Fruit fly (Drosophila melanogaster) whole organism, embryonic: ENCODE measurements around the gene pdm2.

Source experiments
- Aef1 ChIP-seq: fragments of 200-800 bp; sonication (Bioruptor generic); IDR thresholded peaks from 3 replicates; pipeline ENCODE4 v1.3.6; 2022; ENCODE audit warnings: missing biosample characterization, missing genetic modification characterization
- BEAF-32 ChIP-seq: fragments of 200-800 bp; sonication (Bioruptor generic); optimal IDR thresholded peaks from 3 replicates; lab custom pipeline; 2017; ENCODE audit warnings: missing biosample characterization, missing genetic modification characterization, mild to moderate bottlenecking, moderate library complexity, missing genetic modification reagents
- CG10979 ChIP-seq: fragments of 200-800 bp; sonication (Bioruptor generic); optimal IDR thresholded peaks from 2 replicates; lab custom pipeline; 2018; ENCODE audit warnings: missing biosample characterization, mild to moderate bottlenecking, missing genetic modification characterization, moderate library complexity
- CG12942 ChIP-seq: fragments of 200-800 bp; sonication (Bioruptor generic); optimal IDR thresholded peaks from 3 replicates; lab custom pipeline; 2016; ENCODE audit warnings: missing biosample characterization, missing genetic modification characterization
- CG18262 ChIP-seq: fragments of 200-800 bp; optimal IDR thresholded peaks from 3 replicates; lab custom pipeline; 2019; ENCODE audit warnings: missing biosample characterization, mild to moderate bottlenecking, missing genetic modification characterization, moderate library complexity
- CG18764 ChIP-seq: fragments of 200-800 bp; sonication (Bioruptor generic); optimal IDR thresholded peaks from 3 replicates; lab custom pipeline; 2016; ENCODE audit warnings: missing biosample characterization, missing genetic modification characterization
- CG2129 ChIP-seq: fragments of 200-800 bp; sonication (Bioruptor generic); IDR thresholded peaks from 2 replicates; pipeline ENCODE4 v1.3.6; 2022; ENCODE audit warnings: missing biosample characterization, missing genetic modification characterization; ENCODE audit not compliant: partially characterized antibody
- CG31224 ChIP-seq: fragments of 200-800 bp; sonication (Bioruptor generic); IDR thresholded peaks from 2 replicates; pipeline ENCODE4 v1.3.6; 2022; ENCODE audit warnings: missing biosample characterization, missing genetic modification characterization
- CG32532 ChIP-seq: fragments of 200-800 bp; sonication (Bioruptor generic); IDR thresholded peaks from 2 replicates; pipeline ENCODE4 v1.3.6; 2022; ENCODE audit warnings: missing biosample characterization, missing genetic modification characterization
- CG3281 ChIP-seq: fragments of 200-800 bp; sonication (Bioruptor generic); optimal IDR thresholded peaks from 3 replicates; lab custom pipeline; 2017; ENCODE audit warnings: missing biosample characterization, mild to moderate bottlenecking, missing genetic modification characterization
- CG34224 ChIP-seq: fragments of 200-800 bp; sonication (Bioruptor generic); IDR thresholded peaks from 3 replicates; pipeline ENCODE4 v1.3.6; 2022; ENCODE audit warnings: missing biosample characterization, missing genetic modification characterization; ENCODE audit not compliant: partially characterized antibody
- CG34376 ChIP-seq: fragments of 200-800 bp; sonication (Bioruptor generic); optimal IDR thresholded peaks from 2 replicates; lab custom pipeline; 2018; ENCODE audit warnings: missing biosample characterization, mild to moderate bottlenecking, missing genetic modification characterization
- CG3995 ChIP-seq: fragments of 200-800 bp; sonication (Bioruptor generic); optimal IDR thresholded peaks from 3 replicates; lab custom pipeline; 2016; ENCODE audit warnings: missing biosample characterization, missing genetic modification characterization
- CG6854 ChIP-seq: fragments of 200-800 bp; sonication (Bioruptor generic); optimal IDR thresholded peaks from 3 replicates; lab custom pipeline; 2017; ENCODE audit warnings: missing biosample characterization, mild to moderate bottlenecking, missing genetic modification characterization
- CG7271 ChIP-seq: fragments of 200-800 bp; sonication (Bioruptor generic); optimal IDR thresholded peaks from 2 replicates; lab custom pipeline; 2018; ENCODE audit warnings: missing biosample characterization, mild to moderate bottlenecking, missing genetic modification characterization, moderate library complexity
- CG9797 ChIP-seq: fragments of 200-800 bp; sonication (Bioruptor generic); optimal IDR thresholded peaks from 3 replicates; lab custom pipeline; 2018; ENCODE audit warnings: missing biosample characterization, mild to moderate bottlenecking, missing genetic modification characterization
- D ChIP-seq, 2 experiments: fragments of 200-800 bp in 1 of 2; fragments of >200 bp in 1 of 2; sonication (Bioruptor generic) in 1 of 2; optimal IDR thresholded peaks; 2 replicates in 1 of 2; 3 replicates in 1 of 2; lab custom pipeline; 2017; ENCODE audit warnings: mild to moderate bottlenecking in 1 of 2, missing biosample characterization in 1 of 2, missing genetic modification characterization in 1 of 2, missing genetic modification reagents in 1 of 2
- D19B ChIP-seq: fragments of 200-800 bp; sonication (Bioruptor generic); optimal IDR thresholded peaks from 2 replicates; lab custom pipeline; 2017; ENCODE audit warnings: missing biosample characterization, mild to moderate bottlenecking, missing genetic modification characterization
- Dp ChIP-seq: fragments of 200-800 bp; sonication (Bioruptor generic); optimal IDR thresholded peaks from 2 replicates; lab custom pipeline; 2018; ENCODE audit warnings: missing biosample characterization, mild to moderate bottlenecking, missing genetic modification characterization, moderate library complexity
- HLH54F ChIP-seq: fragments of 200-800 bp; sonication (Bioruptor generic); optimal IDR thresholded peaks from 3 replicates; lab custom pipeline; 2016; ENCODE audit warnings: missing biosample characterization, missing genetic modification characterization
- Jarid2 ChIP-seq: fragments of 200-800 bp; sonication (Bioruptor generic); optimal IDR thresholded peaks from 3 replicates; lab custom pipeline; 2017; ENCODE audit warnings: mild to moderate bottlenecking, missing biosample characterization, missing genetic modification reagents, missing genetic modification characterization
- Meics ChIP-seq: fragments of 200-800 bp; sonication (Bioruptor generic); optimal IDR thresholded peaks from 2 replicates; lab custom pipeline; 2017; ENCODE audit warnings: missing biosample characterization, mild to moderate bottlenecking, missing genetic modification characterization
- Nf-YC ChIP-seq: fragments of 200-800 bp; optimal IDR thresholded peaks from 3 replicates; lab custom pipeline; 2019; ENCODE audit warnings: missing biosample characterization, mild to moderate bottlenecking, missing genetic modification characterization, moderate library complexity
- Ravus ChIP-seq: fragments of 200-800 bp; sonication (Bioruptor generic); IDR thresholded peaks from 2 replicates; pipeline ENCODE4 v1.3.6; 2022; ENCODE audit warnings: missing biosample characterization, missing genetic modification characterization
- Xbp1 ChIP-seq: fragments of 200-800 bp; sonication (Bioruptor generic); optimal IDR thresholded peaks from 3 replicates; lab custom pipeline; 2016; ENCODE audit warnings: missing biosample characterization, mild to moderate bottlenecking, missing genetic modification characterization
- cad ChIP-seq: fragments of >200 bp; optimal IDR thresholded peaks from 2 replicates; lab custom pipeline; 2017; ENCODE audit warnings: missing biosample characterization, missing genetic modification characterization
- corto ChIP-seq: fragments of 200-800 bp; sonication (Bioruptor generic); optimal IDR thresholded peaks from 2 replicates; lab custom pipeline; 2016; ENCODE audit warnings: missing biosample characterization, mild to moderate bottlenecking, missing genetic modification characterization, moderate library complexity
- dpn ChIP-seq, 2 experiments: fragments of 200-800 bp; sonication (Bioruptor generic); optimal IDR thresholded peaks; 3 replicates each; lab custom pipeline; 2016; ENCODE audit warnings: missing biosample characterization in 2 of 2, missing genetic modification characterization in 2 of 2
- gfzf ChIP-seq: fragments of 200-800 bp; sonication (Bioruptor generic); optimal IDR thresholded peaks from 2 replicates; lab custom pipeline; 2016; ENCODE audit warnings: missing biosample characterization, mild to moderate bottlenecking, missing genetic modification characterization, moderate library complexity
- gsb ChIP-seq: fragments of 200-800 bp; sonication (Bioruptor generic); IDR thresholded peaks from 2 replicates; pipeline ENCODE4 v1.3.6; 2022; ENCODE audit warnings: missing biosample characterization, missing genetic modification characterization
- hkb ChIP-seq, 2 experiments: fragments of 200-800 bp in 1 of 2; fragments of >200 bp in 1 of 2; sonication (Bioruptor generic) in 1 of 2; IDR thresholded peaks in 1 of 2; optimal IDR thresholded peaks in 1 of 2; 2 replicates each; pipeline versions ENCODE4 v1.3.6 to Lab custom; 2017 to 2022; ENCODE audit warnings: missing biosample characterization in 1 of 2, missing genetic modification characterization in 1 of 2
- ind ChIP-seq: fragments of 200-800 bp; sonication (Bioruptor generic); optimal IDR thresholded peaks from 3 replicates; lab custom pipeline; 2016; ENCODE audit warnings: missing biosample characterization, missing genetic modification characterization
- insv ChIP-seq, 2 experiments: fragments of 200-800 bp; sonication (Bioruptor generic); optimal IDR thresholded peaks; 3 replicates each; lab custom pipeline; 2016 to 2018; ENCODE audit warnings: missing biosample characterization in 2 of 2, missing genetic modification characterization in 2 of 2
- kay ChIP-seq: fragments of 200-800 bp; sonication (Bioruptor generic); optimal IDR thresholded peaks from 2 replicates; lab custom pipeline; 2016; ENCODE audit warnings: missing biosample characterization, missing genetic modification characterization
- ken ChIP-seq: fragments of 200-800 bp; sonication (Bioruptor generic); IDR thresholded peaks from 3 replicates; pipeline ENCODE4 v1.3.6; 2022; ENCODE audit warnings: missing biosample characterization, missing genetic modification characterization
- lov ChIP-seq, 2 experiments: fragments of 200-800 bp in 1 of 2; fragments of >200 bp in 1 of 2; sonication (Bioruptor generic) in 1 of 2; IDR thresholded peaks in 1 of 2; optimal IDR thresholded peaks in 1 of 2; 2 replicates in 1 of 2; 3 replicates in 1 of 2; pipeline versions ENCODE4 v1.3.6 to Lab custom; 2017 to 2022; ENCODE audit warnings: missing biosample characterization in 1 of 2, missing genetic modification characterization in 1 of 2
- luna ChIP-seq: fragments of 200-800 bp; sonication (Bioruptor generic); optimal IDR thresholded peaks from 2 replicates; lab custom pipeline; 2016; ENCODE audit warnings: missing biosample characterization, missing genetic modification characterization
- org-1 ChIP-seq: fragments of 200-800 bp; sonication (Bioruptor generic); optimal IDR thresholded peaks from 2 replicates; lab custom pipeline; 2017; ENCODE audit warnings: missing biosample characterization, missing genetic modification characterization
- pfk ChIP-seq: fragments of 200-800 bp; sonication (Bioruptor generic); optimal IDR thresholded peaks from 2 replicates; lab custom pipeline; 2018; ENCODE audit warnings: missing biosample characterization, mild to moderate bottlenecking, missing genetic modification characterization, moderate library complexity
- prd ChIP-seq, 3 experiments: fragments of >200 bp in 2 of 3; fragments of 200-800 bp in 1 of 3; sonication (Bioruptor generic) in 1 of 3; optimal IDR thresholded peaks in 2 of 3; IDR thresholded peaks in 1 of 3; 2 replicates in 2 of 3; 3 replicates in 1 of 3; pipeline versions ENCODE4 v1.3.6 to Lab custom; 2017 to 2022; ENCODE audit warnings: missing biosample characterization in 1 of 3, missing genetic modification characterization in 1 of 3
- ro ChIP-seq: fragments of 200-800 bp; sonication (Bioruptor generic); IDR thresholded peaks from 2 replicates; pipeline ENCODE4 v1.3.6; 2022; ENCODE audit warnings: missing biosample characterization, missing genetic modification characterization
- sd ChIP-seq: fragments of 200-800 bp; sonication (Bioruptor generic); optimal IDR thresholded peaks from 3 replicates; lab custom pipeline; 2018; ENCODE audit warnings: missing biosample characterization, mild to moderate bottlenecking, missing genetic modification characterization, moderate library complexity
- sima ChIP-seq: fragments of 200-800 bp; sonication (Bioruptor generic); optimal IDR thresholded peaks from 2 replicates; lab custom pipeline; 2016; ENCODE audit warnings: missing biosample characterization, missing genetic modification characterization
- trem ChIP-seq: fragments of 200-800 bp; optimal IDR thresholded peaks from 3 replicates; lab custom pipeline; 2019; ENCODE audit warnings: missing biosample characterization, mild to moderate bottlenecking, missing genetic modification characterization, moderate library complexity
- wek ChIP-seq: fragments of 200-800 bp; sonication (Bioruptor generic); optimal IDR thresholded peaks from 3 replicates; lab custom pipeline; 2018; ENCODE audit warnings: missing biosample characterization, mild to moderate bottlenecking, missing genetic modification characterization, moderate library complexity

pdm2 gene

dm6 chr2L:12720430-12721396, 63.7 kb downstream of the pdm2 start (continued):
- TF ChIP-seq prd (optimal IDR thresholded peaks at IDR 0.05; lab: Kevin White, UChicago), result no peak
- peak; percentile 74 for TF ChIP-seq prd (GFP tag; IDR thresholded peaks at IDR 0.05; lab: Robert Waterston, UW)
- no peak for TF ChIP-seq ro (GFP tag; lab: Robert Waterston, UW)
- TF ChIP-seq CG34224 (GFP tag; lab: Robert Waterston, UW), result no peak
- no peak for TF ChIP-seq CG9797 (GFP tag; lab: Kevin White, UChicago)
- TF ChIP-seq lov (optimal IDR thresholded peaks at IDR 0.05; lab: Kevin White, UChicago), result no peak
- 0 out of 3 replicates have a peak, but pooled peaks have one; percentile 38 for TF ChIP-seq lov (GFP tag; IDR thresholded peaks at IDR 0.05; lab: Robert Waterston, UW)
- TF ChIP-seq ind (GFP tag; lab: Kevin White, UChicago), result peak; percentile 47
- TF ChIP-seq insv (GFP tag; optimal IDR thresholded peaks at IDR 0.05; lab: Kevin White, UChicago), result no peak
- TF ChIP-seq org-1 (GFP tag; lab: Kevin White, UChicago), result peak; percentile 0
- TF ChIP-seq BEAF-32 (GFP tag; lab: Kevin White, UChicago), result no peak
- TF ChIP-seq Jarid2, result peak; percentile 15
- no peak for TF ChIP-seq D (optimal IDR thresholded peaks at IDR 0.05; lab: Kevin White, UChicago)
- peak; percentile 16 for TF ChIP-seq D (GFP tag; optimal IDR thresholded peaks at IDR 0.05; lab: Kevin White, UChicago)
- TF ChIP-seq Xbp1 (GFP tag; lab: Kevin White, UChicago), result peak; percentile 69
- peak; percentile 70 for TF ChIP-seq CG3281 (GFP tag; lab: Kevin White, UChicago)
- TF ChIP-seq CG18764 (GFP tag; lab: Kevin White, UChicago), result no peak
- peak; percentile 47; the same call in 1 of the 3 replicates for TF ChIP-seq Aef1
- peak; percentile 23 for TF ChIP-seq kay (GFP tag; lab: Kevin White, UChicago)
- TF ChIP-seq CG32532 (GFP tag; lab: Robert Waterston, UW), result peak; percentile 81
- no peak for TF ChIP-seq ken
- TF ChIP-seq trem (tag; lab: Kevin White, UChicago), result no peak
- no peak for TF ChIP-seq CG2129 (GFP tag; lab: Robert Waterston, UW)
- no peak for TF ChIP-seq pfk
- TF ChIP-seq sima (GFP tag; lab: Kevin White, UChicago), result no peak
- TF ChIP-seq CG6854, result no peak
- TF ChIP-seq sd (tag; lab: Kevin White, UChicago), result peak; percentile 48
- peak; percentile 27 for TF ChIP-seq HLH54F (GFP tag; lab: Kevin White, UChicago)
- no peak for TF ChIP-seq cad (GFP tag; lab: Kevin White, UChicago)
- peak; percentile 73 for TF ChIP-seq Meics (GFP tag; lab: Kevin White, UChicago)
- TF ChIP-seq CG12942 (GFP tag; lab: Kevin White, UChicago), result no peak
- peak; percentile 57 for TF ChIP-seq D19B (GFP tag; lab: Kevin White, UChicago)
- TF ChIP-seq Dp, result no peak
- peak; percentile 11 for TF ChIP-seq CG3995 (GFP tag; lab: Kevin White, UChicago)
- TF ChIP-seq luna (GFP tag; lab: Kevin White, UChicago), result no peak
- TF ChIP-seq CG10979 (tag; lab: Kevin White, UChicago), result peak; percentile 50
- no peak for TF ChIP-seq corto (GFP tag; lab: Kevin White, UChicago)
- TF ChIP-seq gfzf (GFP tag; lab: Kevin White, UChicago), result no peak
- TF ChIP-seq hkb (optimal IDR thresholded peaks at IDR 0.05; lab: Kevin White, UChicago), result no peak
- TF ChIP-seq hkb (GFP tag; IDR thresholded peaks at IDR 0.05; lab: Robert Waterston, UW), result peak; percentile 77
- no peak; the same call in 1 of the 2 replicates for TF ChIP-seq Ravus (GFP tag; lab: Robert Waterston, UW)
- TF ChIP-seq gsb (GFP tag; lab: Robert Waterston, UW), result 0 out of 2 replicates have a peak, but pooled peaks have one; percentile 9
- TF ChIP-seq dpn (GFP tag; optimal IDR thresholded peaks at IDR 0.05; lab: Kevin White, UChicago), result peak; percentile 39 to 42
- TF ChIP-seq CG31224 (GFP tag; lab: Robert Waterston, UW), result peak; percentile 93
- peak; percentile 61 for TF ChIP-seq CG18262 (tag; lab: Kevin White, UChicago)
- TF ChIP-seq CG7271, result no peak
- peak; percentile 59 for TF ChIP-seq CG34376 (GFP tag; lab: Kevin White, UChicago)
- peak; percentile 54 for TF ChIP-seq Nf-YC (tag; lab: Kevin White, UChicago)
- TF ChIP-seq wek (GFP tag; lab: Kevin White, UChicago), result no peak
